Worm (Caenorhabditis elegans): ENCODE data around the gene C26B2.2.

DNA sequence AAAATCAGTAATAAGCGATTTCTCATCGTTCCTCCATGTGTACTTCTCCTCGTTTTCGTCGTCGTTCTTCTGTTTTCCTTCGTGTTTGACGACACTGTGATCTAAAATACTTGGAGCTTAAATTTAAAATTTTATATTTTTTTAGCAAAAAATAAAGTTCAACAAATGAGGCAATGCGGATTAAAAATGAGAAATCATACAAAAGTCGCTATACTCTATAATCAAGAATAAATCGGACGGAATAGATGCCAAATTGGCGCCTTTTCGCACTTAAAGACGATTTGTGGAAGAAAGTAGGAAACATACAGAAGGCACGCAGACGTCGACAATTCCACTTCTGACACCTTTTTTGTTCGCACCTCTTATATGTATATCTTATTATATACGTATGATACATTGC lies 17.9 kb downstream of the C26B2.2 start, which contains the start of gene rig-4:
- no peak for TF ChIP-seq unc-130 (GFP tag; optimal IDR thresholded peaks at IDR 0.05)
- TF ChIP-seq fos-1 (tag; optimal IDR thresholded peaks at IDR 0.05): no peak
- no peak for TF ChIP-seq dpl-1 (GFP tag; optimal IDR thresholded peaks at IDR 0.05)
- no peak for TF ChIP-seq ceh-28 (tag; optimal IDR thresholded peaks at IDR 0.05)
- no peak for TF ChIP-seq aly-2 (tag; optimal IDR thresholded peaks at IDR 0.05)
